Fruit fly (Drosophila melanogaster): ENCODE measurements around the gene CG34132.

CG34132 gene

dm6 chr2L:7920590-7920989 lies 35.3 kb downstream of the CG34132 start:
- TF ChIP-seq Myc (optimal IDR thresholded peaks at IDR 0.05), result no peak
- TF ChIP-seq ttk (optimal IDR thresholded peaks at IDR 0.05), result no peak
- no peak for TF ChIP-seq psq (optimal IDR thresholded peaks at IDR 0.05)
- TF ChIP-seq Sin3A (optimal IDR thresholded peaks at IDR 0.05), result no peak
- TF ChIP-seq h (optimal IDR thresholded peaks at IDR 0.05), result no peak
- no peak for TF ChIP-seq insv (optimal IDR thresholded peaks at IDR 0.05)

dm6 chr2L:7922088-7922487 lies 36.8 kb downstream of the CG34132 start:
- no peak for TF ChIP-seq psq (optimal IDR thresholded peaks at IDR 0.05)

- no peak for TF ChIP-seq Myc (optimal IDR thresholded peaks at IDR 0.05)
- no peak for TF ChIP-seq Sin3A (optimal IDR thresholded peaks at IDR 0.05)
- no peak for TF ChIP-seq insv (optimal IDR thresholded peaks at IDR 0.05)
- TF ChIP-seq psq (optimal IDR thresholded peaks at IDR 0.05), result no peak
- TF ChIP-seq ttk (optimal IDR thresholded peaks at IDR 0.05), result no peak
- TF ChIP-seq h (optimal IDR thresholded peaks at IDR 0.05), result no peak
Measured at dm6 chr2L:7923636-7924301, 38.5 kb downstream of the CG34132 start.

dm6 chr2L:7925389-7925788 lies 40.1 kb downstream of the CG34132 start:
- TF ChIP-seq psq (optimal IDR thresholded peaks at IDR 0.05) (no peak), h (optimal IDR thresholded peaks at IDR 0.05) (no peak), insv (optimal IDR thresholded peaks at IDR 0.05) (no peak), Sin3A (optimal IDR thresholded peaks at IDR 0.05) (no peak), Myc (optimal IDR thresholded peaks at IDR 0.05) (no peak), ttk (optimal IDR thresholded peaks at IDR 0.05) (no peak)

dm6 chr2L:7926288-7927061 lies 41.2 kb downstream of the CG34132 start:
- TF ChIP-seq Myc (optimal IDR thresholded peaks at IDR 0.05), result no peak
- no peak for TF ChIP-seq psq (optimal IDR thresholded peaks at IDR 0.05)
- no peak for TF ChIP-seq Sin3A (optimal IDR thresholded peaks at IDR 0.05)
- TF ChIP-seq h (optimal IDR thresholded peaks at IDR 0.05), result no peak
- TF ChIP-seq ttk (optimal IDR thresholded peaks at IDR 0.05), result no peak
- TF ChIP-seq insv (optimal IDR thresholded peaks at IDR 0.05), result no peak

- TF ChIP-seq psq (optimal IDR thresholded peaks at IDR 0.05) (no peak), ttk (optimal IDR thresholded peaks at IDR 0.05) (no peak)
Measured at dm6 chr2L:7930737-7931136, 45.4 kb downstream of the CG34132 start.

- no peak for TF ChIP-seq insv (optimal IDR thresholded peaks at IDR 0.05)
- TF ChIP-seq psq (optimal IDR thresholded peaks at IDR 0.05), result no peak
- TF ChIP-seq ttk (optimal IDR thresholded peaks at IDR 0.05), result no peak
- no peak for TF ChIP-seq Sin3A (optimal IDR thresholded peaks at IDR 0.05)
- no peak for TF ChIP-seq Myc (optimal IDR thresholded peaks at IDR 0.05)
- no peak for TF ChIP-seq h (optimal IDR thresholded peaks at IDR 0.05)
Measured at dm6 chr2L:7931218-7931617, 45.9 kb downstream of the CG34132 start.

dm6 chr2L:7932091-7932769 lies 46.9 kb downstream of the CG34132 start:
- TF ChIP-seq ttk (optimal IDR thresholded peaks at IDR 0.05) (no peak), Sin3A (optimal IDR thresholded peaks at IDR 0.05) (no peak), h (optimal IDR thresholded peaks at IDR 0.05) (no peak), psq (optimal IDR thresholded peaks at IDR 0.05) (no peak), Myc (optimal IDR thresholded peaks at IDR 0.05) (no peak), insv (optimal IDR thresholded peaks at IDR 0.05) (no peak)

- TF ChIP-seq psq (optimal IDR thresholded peaks at IDR 0.05) (no peak), Sin3A (optimal IDR thresholded peaks at IDR 0.05) (no peak), Myc (optimal IDR thresholded peaks at IDR 0.05) (no peak), insv (optimal IDR thresholded peaks at IDR 0.05) (no peak), ttk (optimal IDR thresholded peaks at IDR 0.05) (no peak), h (optimal IDR thresholded peaks at IDR 0.05) (no peak)
Measured at dm6 chr2L:7933186-7933585, 47.9 kb downstream of the CG34132 start.
